Worm (Caenorhabditis elegans) whole organism, L2 larva: ENCODE results near the gene mcm-7.

Experiments used
- F13H6.1 ChIP-seq: sonication (generic microtip); optimal IDR thresholded peaks from 2 replicates; lab custom pipeline; 2016; ENCODE audit warnings: missing genetic modification characterization, missing compliant biosample characterization
- R02D3.7 ChIP-seq: fragments of 150-350 bp; optimal IDR thresholded peaks from 2 replicates; lab custom pipeline; 2014; ENCODE audit warnings: missing biosample characterization, missing genetic modification characterization
- crh-2 ChIP-seq: sonication (generic microtip); optimal IDR thresholded peaks from 2 replicates; lab custom pipeline; 2017; ENCODE audit warnings: missing biosample characterization, missing genetic modification characterization
- egl-27 ChIP-seq: sonication (generic microtip); optimal IDR thresholded peaks from 3 replicates; lab custom pipeline; 2017; ENCODE audit warnings: missing biosample characterization, missing genetic modification reagents, missing genetic modification characterization
- elt-3 ChIP-seq: sonication (generic microtip); optimal IDR thresholded peaks from 2 replicates; lab custom pipeline; 2017; ENCODE audit warnings: missing biosample characterization, missing genetic modification characterization
- fos-1 ChIP-seq: fragments of 150-350 bp; optimal IDR thresholded peaks from 2 replicates; lab custom pipeline; 2014; ENCODE audit warnings: missing biosample characterization, missing genetic modification characterization
- gmeb-1 ChIP-seq: fragments of 150-350 bp; optimal IDR thresholded peaks from 2 replicates; lab custom pipeline; 2014; ENCODE audit warnings: missing biosample characterization, missing genetic modification characterization
- mdl-1 ChIP-seq, 2 experiments: fragments of 150-350 bp in 1 of 2; sonication (generic microtip) in 1 of 2; optimal IDR thresholded peaks; 2 replicates each; lab custom pipeline; 2017; ENCODE audit warnings: missing biosample characterization in 2 of 2, missing genetic modification characterization in 2 of 2
- nhr-23 ChIP-seq: fragments of 150-350 bp; optimal IDR thresholded peaks from 2 replicates; lab custom pipeline; 2014; ENCODE audit warnings: missing biosample characterization, missing genetic modification reagents, missing genetic modification characterization
- nhr-6 ChIP-seq: fragments of 150-350 bp; optimal IDR thresholded peaks from 2 replicates; lab custom pipeline; 2014; ENCODE audit warnings: missing biosample characterization, missing genetic modification characterization
- sma-9 ChIP-seq, 2 experiments: fragments of 150-350 bp in 1 of 2; sonication (generic microtip) in 1 of 2; optimal IDR thresholded peaks; 2 replicates each; lab custom pipeline; 2014 to 2016; ENCODE audit warnings: missing genetic modification characterization in 2 of 2, mild to moderate bottlenecking in 1 of 2, missing biosample characterization in 1 of 2, missing compliant biosample characterization in 1 of 2, missing genetic modification reagents in 1 of 2, moderate library complexity in 1 of 2
- snpc-4 ChIP-seq: fragments of 150-350 bp; optimal IDR thresholded peaks from 2 replicates; lab custom pipeline; 2014; ENCODE audit warnings: missing biosample characterization, missing genetic modification characterization

The mcm-7 gene

DNA sequence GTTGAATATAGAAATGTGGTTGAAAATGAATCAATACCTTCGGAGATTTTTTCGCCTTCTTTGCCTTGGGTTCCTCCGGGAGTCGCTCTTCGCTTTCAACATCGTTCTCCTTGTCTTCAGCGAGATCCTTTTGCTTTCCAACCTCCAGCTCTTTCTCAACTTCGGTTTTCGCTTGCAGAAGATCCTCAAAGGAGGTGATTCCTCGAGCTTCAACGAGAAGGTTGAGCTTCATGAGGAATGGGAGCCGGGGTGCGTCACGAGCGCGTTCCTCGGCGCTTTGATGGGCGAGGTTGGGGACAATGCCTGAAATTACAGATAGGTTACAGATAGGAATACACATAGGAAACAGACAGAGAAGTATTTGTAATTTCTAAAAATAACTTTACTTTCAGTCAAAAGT is 51.9 kb downstream of the mcm-7 start:
- no peak for TF ChIP-seq egl-27 (tag; lab: Kevin White, UChicago)
- TF ChIP-seq F13H6.1 (tag; lab: Kevin White, UChicago), result no peak
- TF ChIP-seq nhr-6 (tag; lab: Kevin White, UChicago), result no peak
- TF ChIP-seq gmeb-1, result no peak
- no peak for TF ChIP-seq fos-1 (tag; lab: Kevin White, UChicago)
- no peak for TF ChIP-seq crh-2 (tag; lab: Kevin White, UChicago)
- TF ChIP-seq snpc-4 (tag; lab: Kevin White, UChicago), result no peak
- TF ChIP-seq nhr-23 (tag; lab: Kevin White, UChicago), result no peak
- no peak for TF ChIP-seq mdl-1 (tag; optimal IDR thresholded peaks at IDR 0.05; lab: Kevin White, UChicago)
- TF ChIP-seq R02D3.7 (tag; lab: Kevin White, UChicago), result no peak
- TF ChIP-seq elt-3 (tag; lab: Kevin White, UChicago), result no peak
- TF ChIP-seq sma-9 (GFP tag; optimal IDR thresholded peaks at IDR 0.05; lab: Kevin White, UChicago), result no peak
- TF ChIP-seq sma-9 (tag; optimal IDR thresholded peaks at IDR 0.05; lab: Kevin White, UChicago), result no peak
